Worm (Caenorhabditis elegans) whole organism, mixed stage, embryonic: Measurements from ENCODE around the gene shn-1.

Source experiments
- M03D4.4 ChIP-seq: sonication (generic microtip); optimal IDR thresholded peaks from 2 replicates; lab custom pipeline; 2017; ENCODE audit warnings: mild to moderate bottlenecking, missing genetic modification characterization, missing compliant biosample characterization
- bed-3 ChIP-seq: fragments of 200-800 bp; sonication (Bioruptor generic); optimal IDR thresholded peaks from 3 replicates; lab custom pipeline; 2018; ENCODE audit warnings: mild to moderate bottlenecking, missing genetic modification characterization, moderate library complexity, missing compliant biosample characterization
- blmp-1 ChIP-seq: fragments of 150-350 bp; optimal IDR thresholded peaks from 2 replicates; lab custom pipeline; 2014; ENCODE audit warnings: missing biosample characterization, missing genetic modification characterization
- ceh-39 ChIP-seq: fragments of 150-350 bp; optimal IDR thresholded peaks from 2 replicates; lab custom pipeline; 2014; ENCODE audit warnings: missing biosample characterization, missing genetic modification characterization
- ceh-43 ChIP-seq: fragments of 200-800 bp; sonication (Bioruptor generic); optimal IDR thresholded peaks from 2 replicates; lab custom pipeline; 2018; ENCODE audit warnings: mild to moderate bottlenecking, missing genetic modification characterization, moderate library complexity, missing compliant biosample characterization
- ces-1 ChIP-seq: fragments of 150-350 bp; optimal IDR thresholded peaks from 2 replicates; lab custom pipeline; 2014; ENCODE audit warnings: missing biosample characterization, missing genetic modification reagents, missing genetic modification characterization
- cnd-1 ChIP-seq: fragments of 200-800 bp; sonication (Bioruptor generic); optimal IDR thresholded peaks from 2 replicates; lab custom pipeline; 2018; ENCODE audit warnings: mild to moderate bottlenecking, missing genetic modification characterization, missing compliant biosample characterization
- drap-1 ChIP-seq: fragments of 200-800 bp; sonication (Bioruptor generic); optimal IDR thresholded peaks from 3 replicates; lab custom pipeline; 2018; ENCODE audit warnings: mild to moderate bottlenecking, missing genetic modification characterization, missing compliant biosample characterization
- elt-3 ChIP-seq: fragments of 150-350 bp; optimal IDR thresholded peaks from 2 replicates; lab custom pipeline; 2014; ENCODE audit warnings: missing biosample characterization, missing genetic modification characterization
- flh-1 ChIP-seq: fragments of 200-800 bp; sonication (Bioruptor generic); optimal IDR thresholded peaks from 2 replicates; lab custom pipeline; 2018; ENCODE audit warnings: mild to moderate bottlenecking, missing genetic modification characterization, moderate library complexity, missing compliant biosample characterization
- ham-2 ChIP-seq: fragments of 200-800 bp; sonication (Bioruptor generic); optimal IDR thresholded peaks from 2 replicates; lab custom pipeline; 2018; ENCODE audit warnings: mild to moderate bottlenecking, missing genetic modification characterization, missing compliant biosample characterization
- hlh-1 ChIP-seq: fragments of 150-350 bp; optimal IDR thresholded peaks from 2 replicates; lab custom pipeline; 2014; ENCODE audit warnings: missing biosample characterization, missing genetic modification reagents, missing genetic modification characterization
- lin-13 ChIP-seq: fragments of 150-350 bp; optimal IDR thresholded peaks from 2 replicates; lab custom pipeline; 2014; ENCODE audit warnings: missing biosample characterization, missing genetic modification characterization
- lin-32 ChIP-seq: fragments of 200-800 bp; sonication (Bioruptor generic); optimal IDR thresholded peaks from 2 replicates; lab custom pipeline; 2018; ENCODE audit warnings: mild to moderate bottlenecking, missing genetic modification characterization, missing compliant biosample characterization
- lsy-2 ChIP-seq: fragments of 150-350 bp; optimal IDR thresholded peaks from 2 replicates; lab custom pipeline; 2014; ENCODE audit warnings: missing biosample characterization, missing genetic modification characterization
- mab-5 ChIP-seq: fragments of 150-350 bp; optimal IDR thresholded peaks from 2 replicates; lab custom pipeline; 2014; ENCODE audit warnings: missing biosample characterization, missing genetic modification characterization
- mls-2 ChIP-seq: sonication (generic microtip); optimal IDR thresholded peaks from 2 replicates; lab custom pipeline; 2016; ENCODE audit warnings: mild to moderate bottlenecking, missing genetic modification characterization, moderate library complexity, missing compliant biosample characterization
- nhr-12 ChIP-seq: fragments of 150-350 bp; optimal IDR thresholded peaks from 2 replicates; lab custom pipeline; 2014; ENCODE audit warnings: missing biosample characterization, missing genetic modification characterization
- nhr-2 ChIP-seq: fragments of 150-350 bp; optimal IDR thresholded peaks from 2 replicates; lab custom pipeline; 2014; ENCODE audit warnings: missing biosample characterization, missing genetic modification characterization
- nhr-237 ChIP-seq: fragments of 150-350 bp; optimal IDR thresholded peaks from 2 replicates; lab custom pipeline; 2014; ENCODE audit warnings: missing biosample characterization, missing genetic modification characterization
- nhr-76 ChIP-seq: sonication (generic microtip); optimal IDR thresholded peaks from 2 replicates; lab custom pipeline; 2017; ENCODE audit warnings: missing biosample characterization, missing genetic modification characterization
- pha-4 ChIP-seq: fragments of 150-350 bp; optimal IDR thresholded peaks from 2 replicates; lab custom pipeline; 2018; ENCODE audit warnings: missing biosample characterization, missing genetic modification reagents, missing genetic modification characterization
- sem-2 ChIP-seq: fragments of 200-800 bp; sonication (Bioruptor generic); optimal IDR thresholded peaks from 2 replicates; lab custom pipeline; 2018; ENCODE audit warnings: mild to moderate bottlenecking, missing genetic modification characterization, missing compliant biosample characterization
- snpc-4 ChIP-seq: fragments of 150-350 bp; optimal IDR thresholded peaks from 2 replicates; lab custom pipeline; 2014; ENCODE audit warnings: missing biosample characterization, missing genetic modification characterization
- sptf-1 ChIP-seq: sonication (generic microtip); optimal IDR thresholded peaks from 2 replicates; lab custom pipeline; 2017; ENCODE audit warnings: mild to moderate bottlenecking, missing genetic modification characterization, moderate library complexity, missing compliant biosample characterization
- tbx-8 ChIP-seq: fragments of 200-800 bp; sonication (Bioruptor generic); optimal IDR thresholded peaks from 2 replicates; lab custom pipeline; 2018; ENCODE audit warnings: mild to moderate bottlenecking, missing genetic modification characterization, moderate library complexity, missing compliant biosample characterization
- unc-39 ChIP-seq: fragments of 150-350 bp; optimal IDR thresholded peaks from 2 replicates; lab custom pipeline; 2014; ENCODE audit warnings: missing biosample characterization, missing genetic modification characterization
- zip-8 ChIP-seq: fragments of 150-350 bp; optimal IDR thresholded peaks from 2 replicates; lab custom pipeline; 2014; ENCODE audit warnings: missing biosample characterization, missing genetic modification characterization

shn-1 gene

DNA sequence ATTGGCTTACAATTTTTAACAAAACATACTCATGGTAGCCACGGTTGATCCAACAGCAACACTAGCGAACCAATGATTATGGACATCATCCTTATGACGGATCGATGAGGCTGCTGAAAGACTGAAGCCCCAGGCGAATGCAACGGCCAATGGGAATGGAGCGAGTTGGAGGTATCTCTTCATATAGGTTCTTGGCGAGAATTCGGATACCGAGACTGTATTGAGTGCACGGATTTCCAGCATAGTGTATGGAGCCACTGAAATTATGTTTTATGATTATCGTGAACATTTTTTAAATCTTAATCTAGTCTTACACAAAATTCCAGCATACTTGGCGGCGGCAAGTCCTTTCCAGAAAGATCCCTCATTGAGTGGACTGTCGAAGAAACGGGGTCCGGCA lies 46.2 kb downstream of the shn-1 start:
- TF ChIP-seq nhr-12 (tag; lab: Kevin White, UChicago) (no peak), lsy-2 (tag; lab: Kevin White, UChicago) (no peak), hlh-1 (no peak), nhr-76 (tag; lab: Kevin White, UChicago) (no peak), tbx-8 (GFP tag; lab: Kevin White, UChicago) (no peak), ceh-39 (tag; lab: Kevin White, UChicago) (no peak)

DNA sequence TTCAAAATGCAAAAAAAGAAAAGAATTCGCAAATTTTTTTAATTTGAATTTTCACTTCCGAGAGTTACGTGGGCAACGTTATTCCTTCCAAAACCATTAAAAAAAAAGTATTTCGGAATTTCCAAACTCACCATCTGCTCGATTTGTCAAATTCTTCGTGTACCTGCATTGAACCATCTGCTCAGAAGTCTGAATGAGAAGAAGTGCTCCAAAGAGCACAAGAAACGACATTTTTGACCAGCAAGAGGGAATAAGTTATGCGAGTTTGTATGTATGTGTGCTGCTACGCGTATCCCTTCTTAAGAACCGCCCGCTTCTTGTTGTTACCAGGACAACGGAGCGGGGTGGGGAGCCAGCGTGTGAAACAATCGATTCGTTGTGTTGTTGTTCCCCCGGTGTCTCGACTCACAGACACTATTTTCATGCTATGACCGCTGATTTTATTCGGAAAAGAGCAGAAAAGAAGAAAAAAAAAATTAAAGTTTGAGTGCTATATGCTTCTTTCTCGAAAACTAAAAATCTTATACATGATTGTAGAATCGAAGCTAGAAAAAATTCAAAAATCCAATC lies 47.4 kb downstream of the shn-1 start, which contains the start of gene lgc-20:
Gene lgc-20, minus strand, starts transcription at position 311 of the 570 bp plus-strand sequence.
- TF ChIP-seq snpc-4 (tag; lab: Kevin White, UChicago) (no peak), blmp-1 (tag; lab: Kevin White, UChicago) (no peak), lin-13 (no peak), cnd-1 (tag; lab: Kevin White, UChicago) (no peak), lsy-2 (tag; lab: Kevin White, UChicago) (no peak), flh-1 (no peak), unc-39 (no peak), hlh-1 (no peak), drap-1 (GFP tag; lab: Kevin White, UChicago) (no peak)

DNA sequence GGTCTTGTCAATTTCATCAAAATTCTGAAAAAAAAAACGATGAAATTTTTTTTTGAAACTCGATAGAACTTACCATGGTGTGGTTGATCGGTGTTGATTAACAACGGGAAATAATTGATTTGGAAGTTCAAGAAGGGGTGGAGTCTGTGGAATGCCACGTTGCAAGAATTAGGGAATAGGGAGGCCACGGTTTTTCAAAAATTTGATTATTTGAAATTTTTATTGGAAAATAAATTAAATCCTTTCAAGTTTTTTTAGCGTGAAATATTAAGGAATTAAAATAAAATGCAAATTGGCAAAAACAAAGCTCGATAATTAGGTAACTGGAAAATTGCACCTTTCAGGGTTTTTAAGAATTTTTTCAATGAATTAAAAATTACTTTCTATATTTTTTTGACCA lies 51.3 kb downstream of the shn-1 start, which contains the start of gene rmd-3:
Gene rmd-3, minus strand, starts transcription at position 101 of the 400 bp plus-strand sequence.
- no peak for TF ChIP-seq bed-3
- TF ChIP-seq lin-13 = no peak
- TF ChIP-seq ceh-43 (GFP tag; lab: Kevin White, UChicago) = no peak
- TF ChIP-seq ces-1 = no peak

DNA sequence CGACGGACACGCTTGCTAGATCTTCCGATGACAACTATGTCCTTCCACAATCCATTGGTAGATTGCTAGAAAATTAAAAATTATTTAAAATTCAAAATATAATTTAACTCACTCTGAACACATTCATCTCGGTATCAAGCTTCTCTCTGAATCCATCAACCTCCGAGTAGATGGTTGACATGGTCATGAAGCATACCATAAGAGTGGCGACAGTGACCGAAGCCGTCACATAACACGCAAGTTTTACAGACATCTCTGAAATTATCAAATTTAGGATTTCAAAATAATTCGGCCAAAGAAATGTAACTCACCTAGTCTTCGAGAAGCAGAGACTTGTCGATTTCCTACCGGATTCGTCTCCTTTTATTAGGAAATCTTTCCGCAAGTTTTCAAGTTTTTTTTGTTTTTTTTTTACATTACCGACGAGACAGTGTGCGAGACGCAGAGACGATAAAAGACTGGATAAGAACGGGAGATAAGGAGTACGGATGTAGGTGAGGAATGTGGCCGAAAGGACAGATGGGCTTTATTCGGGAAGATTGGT lies 53.2 kb downstream of the shn-1 start, which contains the start of gene sqt-1:
Gene sqt-1, minus strand, starts transcription at position 341 of the 544 bp plus-strand sequence.
- TF ChIP-seq zip-8 (tag; lab: Kevin White, UChicago) (no peak), tbx-8 (GFP tag; lab: Kevin White, UChicago) (no peak), ces-1 (no peak), ceh-43 (GFP tag; lab: Kevin White, UChicago) (no peak), lsy-2 (tag; lab: Kevin White, UChicago) (no peak), ham-2 (GFP tag; lab: Kevin White, UChicago) (no peak), sem-2 (GFP tag; lab: Kevin White, UChicago) (no peak), unc-39 (no peak), mab-5 (no peak), ceh-39 (tag; lab: Kevin White, UChicago) (no peak), lin-32 (GFP tag; lab: Kevin White, UChicago) (no peak), pha-4 (tag; lab: Kevin White, UChicago) (no peak)

DNA sequence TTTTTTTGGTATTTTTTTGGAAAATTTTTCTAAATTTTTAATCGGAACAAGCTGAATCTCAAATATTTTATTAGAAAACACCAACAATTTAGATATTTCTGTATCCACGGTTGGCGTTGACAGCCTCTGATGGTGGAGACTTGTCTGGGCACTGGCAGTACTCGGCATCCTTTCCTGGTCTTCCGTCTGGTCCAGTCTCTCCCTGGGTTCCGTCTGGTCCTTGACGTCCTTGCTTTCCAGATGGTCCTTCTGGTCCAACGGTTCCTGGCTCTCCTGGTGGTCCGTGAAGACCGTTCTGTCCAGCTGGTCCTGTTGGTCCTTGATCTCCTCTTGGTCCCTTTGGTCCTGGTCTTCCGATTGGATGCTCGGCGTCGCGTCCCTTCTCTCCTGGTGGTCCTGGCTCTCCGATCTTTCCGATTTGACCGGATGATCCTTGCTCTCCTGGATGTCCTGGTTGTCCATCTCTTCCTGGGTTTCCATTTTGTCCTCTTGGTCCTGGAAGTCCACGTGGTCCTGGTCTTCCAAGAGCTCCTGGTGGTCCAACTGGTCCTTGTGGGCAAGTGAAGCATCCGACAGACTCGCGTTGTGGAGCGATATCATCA lies 54.0 kb downstream of the shn-1 start:
- TF ChIP-seq cnd-1 (tag; lab: Kevin White, UChicago) (no peak), mls-2 (tag; lab: Kevin White, UChicago) (no peak), mab-5 (no peak), blmp-1 (tag; lab: Kevin White, UChicago) (no peak), pha-4 (tag; lab: Kevin White, UChicago) (no peak), ceh-39 (tag; lab: Kevin White, UChicago) (no peak), zip-8 (tag; lab: Kevin White, UChicago) (no peak), drap-1 (GFP tag; lab: Kevin White, UChicago) (no peak), tbx-8 (GFP tag; lab: Kevin White, UChicago) (no peak), ces-1 (no peak), nhr-237 (no peak)

DNA sequence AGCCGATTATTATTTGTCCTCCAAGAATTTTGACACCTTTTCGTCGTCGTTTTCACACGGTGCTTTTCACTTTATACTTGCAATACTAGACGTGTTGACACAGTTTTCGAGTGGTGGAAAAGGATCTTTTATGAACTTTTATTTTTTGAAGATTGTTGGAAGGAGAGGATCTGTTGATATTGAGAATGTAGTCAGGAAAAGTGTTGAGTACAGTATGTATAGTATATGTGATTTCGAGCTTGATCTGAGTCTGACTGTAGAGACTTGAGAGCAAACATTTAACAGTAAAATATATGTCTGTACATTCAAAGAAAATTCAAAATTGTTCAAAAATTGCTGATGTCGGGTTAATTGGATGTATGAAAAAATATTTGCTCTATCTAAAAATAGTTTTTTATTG lies 54.6 kb downstream of the shn-1 start:
- TF ChIP-seq nhr-2 (tag; lab: Kevin White, UChicago) = no peak
- no peak for TF ChIP-seq ceh-39 (tag; lab: Kevin White, UChicago)
- no peak for TF ChIP-seq sptf-1 (tag; lab: Kevin White, UChicago)
- no peak for TF ChIP-seq bed-3
- no peak for TF ChIP-seq lsy-2 (tag; lab: Kevin White, UChicago)
- TF ChIP-seq lin-32 (GFP tag; lab: Kevin White, UChicago) = no peak
- TF ChIP-seq unc-39 = no peak
- TF ChIP-seq nhr-12 (tag; lab: Kevin White, UChicago) = no peak
- TF ChIP-seq pha-4 (tag; lab: Kevin White, UChicago) = no peak
- TF ChIP-seq tbx-8 (GFP tag; lab: Kevin White, UChicago) = no peak
- no peak for TF ChIP-seq mab-5
- no peak for TF ChIP-seq nhr-76 (tag; lab: Kevin White, UChicago)
- TF ChIP-seq elt-3 = no peak
- no peak for TF ChIP-seq zip-8 (tag; lab: Kevin White, UChicago)
- TF ChIP-seq cnd-1 (tag; lab: Kevin White, UChicago) = no peak
- TF ChIP-seq M03D4.4 (tag; lab: Kevin White, UChicago) = no peak
- TF ChIP-seq ces-1 = no peak
- no peak for TF ChIP-seq nhr-237
- no peak for TF ChIP-seq hlh-1
